Worm (Caenorhabditis elegans) whole organism, L3 larva: ENCODE results near the gene faah-3.
A peak's percentile ranks its signal among the peaks of the same experiment; 100 is the strongest.

Source experiments
- R02D3.7 ChIP-seq: fragments of 150-350 bp; optimal IDR thresholded peaks from 2 replicates; lab custom pipeline; 2014; ENCODE audit warnings: missing biosample characterization, missing genetic modification characterization
- ZK546.5 ChIP-seq: sonication (generic microtip); optimal IDR thresholded peaks from 2 replicates; lab custom pipeline; 2017; ENCODE audit warnings: missing biosample characterization, missing genetic modification characterization
- aly-2 ChIP-seq: fragments of 150-350 bp; optimal IDR thresholded peaks from 2 replicates; lab custom pipeline; 2014; ENCODE audit warnings: missing biosample characterization, missing genetic modification characterization
- ama-1 ChIP-seq: fragments of 150-350 bp; optimal IDR thresholded peaks from 2 replicates; lab custom pipeline; 2018
- ceh-16 ChIP-seq: sonication (generic microtip); optimal IDR thresholded peaks from 2 replicates; lab custom pipeline; 2017; ENCODE audit warnings: missing biosample characterization, missing genetic modification characterization
- ceh-82 ChIP-seq: fragments of 150-350 bp; optimal IDR thresholded peaks from 2 replicates; lab custom pipeline; 2014; ENCODE audit warnings: missing biosample characterization, missing genetic modification characterization
- daf-12 ChIP-seq: fragments of 150-350 bp; optimal IDR thresholded peaks from 2 replicates; lab custom pipeline; 2014; ENCODE audit warnings: missing biosample characterization, missing genetic modification reagents, missing genetic modification characterization
- egl-5 ChIP-seq: fragments of 150-350 bp; optimal IDR thresholded peaks from 2 replicates; lab custom pipeline; 2017; ENCODE audit warnings: missing biosample characterization, missing genetic modification reagents, missing genetic modification characterization, inconsistent platforms
- elt-1 ChIP-seq: fragments of 150-350 bp; optimal IDR thresholded peaks from 2 replicates; lab custom pipeline; 2014; ENCODE audit warnings: missing biosample characterization, missing genetic modification characterization
- elt-2 ChIP-seq: sonication (generic microtip); optimal IDR thresholded peaks from 2 replicates; lab custom pipeline; 2016; ENCODE audit warnings: missing genetic modification reagents, mild to moderate bottlenecking, missing genetic modification characterization, missing compliant biosample characterization
- elt-3 ChIP-seq, 3 experiments: fragments of 150-350 bp in 1 of 3; sonication (generic microtip) in 2 of 3; optimal IDR thresholded peaks; 2 replicates in 2 of 3; 4 replicates in 1 of 3; lab custom pipeline; 2014 to 2017; ENCODE audit warnings: missing biosample characterization in 3 of 3, missing genetic modification characterization in 3 of 3
- eor-1 ChIP-seq, 2 experiments: fragments of 150-350 bp; optimal IDR thresholded peaks; 2 replicates each; lab custom pipeline; 2014 to 2018; ENCODE audit warnings: missing biosample characterization in 2 of 2, missing genetic modification characterization in 2 of 2
- fkh-10 ChIP-seq: sonication (generic microtip); optimal IDR thresholded peaks from 2 replicates; lab custom pipeline; 2017; ENCODE audit warnings: missing biosample characterization, missing genetic modification reagents, missing genetic modification characterization
- fos-1 ChIP-seq: fragments of 150-350 bp; optimal IDR thresholded peaks from 2 replicates; lab custom pipeline; 2014; ENCODE audit warnings: missing biosample characterization, missing genetic modification characterization
- hmg-11 ChIP-seq: sonication (generic microtip); optimal IDR thresholded peaks from 2 replicates; lab custom pipeline; 2016; ENCODE audit warnings: missing genetic modification characterization, missing compliant biosample characterization
- lin-15B ChIP-seq: fragments of 150-350 bp; optimal IDR thresholded peaks from 2 replicates; lab custom pipeline; 2014; ENCODE audit warnings: missing biosample characterization, missing genetic modification characterization
- lin-39 ChIP-seq: fragments of 150-350 bp; optimal IDR thresholded peaks from 2 replicates; lab custom pipeline; 2018; ENCODE audit warnings: missing biosample characterization, missing genetic modification reagents, missing genetic modification characterization
- lsy-12 ChIP-seq: sonication (generic microtip); optimal IDR thresholded peaks from 2 replicates; lab custom pipeline; 2016; ENCODE audit warnings: mild to moderate bottlenecking, missing genetic modification characterization, missing compliant biosample characterization
- mdl-1 ChIP-seq: fragments of 150-350 bp; optimal IDR thresholded peaks from 2 replicates; lab custom pipeline; 2014; ENCODE audit warnings: missing biosample characterization, missing genetic modification characterization
- mml-1 ChIP-seq: fragments of 150-350 bp; sonication (generic microtip); optimal IDR thresholded peaks from 3 replicates; lab custom pipeline; 2014; ENCODE audit warnings: missing biosample characterization, missing genetic modification characterization
- nhr-11 ChIP-seq: fragments of 150-350 bp; optimal IDR thresholded peaks from 2 replicates; lab custom pipeline; 2014; ENCODE audit warnings: missing biosample characterization, missing genetic modification characterization
- nhr-12 ChIP-seq: fragments of 150-350 bp; optimal IDR thresholded peaks from 2 replicates; lab custom pipeline; 2014; ENCODE audit warnings: missing biosample characterization, missing genetic modification characterization
- nhr-23 ChIP-seq: fragments of 150-350 bp; optimal IDR thresholded peaks from 2 replicates; lab custom pipeline; 2014; ENCODE audit warnings: missing biosample characterization, missing genetic modification reagents, missing genetic modification characterization
- nhr-237 ChIP-seq: fragments of 150-350 bp; optimal IDR thresholded peaks from 2 replicates; lab custom pipeline; 2014; ENCODE audit warnings: missing biosample characterization, missing genetic modification characterization
- nhr-28 ChIP-seq: fragments of 150-350 bp; optimal IDR thresholded peaks from 2 replicates; lab custom pipeline; 2014; ENCODE audit warnings: missing biosample characterization, missing genetic modification characterization
- pha-4 ChIP-seq: fragments of 150-350 bp; optimal IDR thresholded peaks from 2 replicates; lab custom pipeline; 2014; ENCODE audit warnings: missing biosample characterization, missing genetic modification reagents, missing genetic modification characterization
- pqm-1 ChIP-seq: fragments of 150-350 bp; optimal IDR thresholded peaks from 2 replicates; lab custom pipeline; 2017; ENCODE audit warnings: missing biosample characterization, missing genetic modification characterization, inconsistent platforms
- sea-2 ChIP-seq: fragments of 150-350 bp; sonication (generic microtip); optimal IDR thresholded peaks from 4 replicates; lab custom pipeline; 2014; ENCODE audit warnings: missing biosample characterization, missing genetic modification reagents, missing genetic modification characterization
- skn-1 ChIP-seq: fragments of 150-350 bp; optimal IDR thresholded peaks from 2 replicates; lab custom pipeline; 2014; ENCODE audit warnings: missing biosample characterization, missing genetic modification characterization
- snpc-4 ChIP-seq: fragments of 150-350 bp; optimal IDR thresholded peaks from 2 replicates; lab custom pipeline; 2014; ENCODE audit warnings: missing biosample characterization, missing genetic modification characterization
- tbx-2 ChIP-seq: sonication (generic microtip); optimal IDR thresholded peaks from 2 replicates; lab custom pipeline; 2016; ENCODE audit warnings: mild to moderate bottlenecking, missing genetic modification characterization, missing compliant biosample characterization
- unc-62 ChIP-seq: fragments of 150-350 bp; sonication (generic microtip); optimal IDR thresholded peaks from 4 replicates; lab custom pipeline; 2014; ENCODE audit warnings: missing biosample characterization, missing genetic modification reagents, missing genetic modification characterization
- ztf-11 ChIP-seq: fragments of 150-350 bp; optimal IDR thresholded peaks from 2 replicates; lab custom pipeline; 2014; ENCODE audit warnings: missing biosample characterization, missing genetic modification characterization
- ztf-4 ChIP-seq: fragments of 150-350 bp; optimal IDR thresholded peaks from 2 replicates; lab custom pipeline; 2014; ENCODE audit warnings: missing biosample characterization, missing genetic modification characterization

The faah-3 gene

ce11 chrIV:953136-953535 is 7.7 kb upstream of the faah-3 start:
- TF ChIP-seq elt-3 (tag; optimal IDR thresholded peaks at IDR 0.05; lab: Kevin White, UChicago) (no peak), ama-1 (no peak), elt-1 (tag; lab: Kevin White, UChicago) (no peak), ztf-11 (tag; lab: Kevin White, UChicago) (no peak), nhr-11 (tag; lab: Kevin White, UChicago) (no peak)

ce11 chrIV:951569-951968 is 6.1 kb upstream of the faah-3 start:
- TF ChIP-seq elt-1 (tag; lab: Kevin White, UChicago) (no peak), sea-2 (GFP tag; lab: Kevin White, UChicago) (no peak), skn-1 (tag; lab: Kevin White, UChicago) (no peak), pqm-1 (no peak), R02D3.7 (tag; lab: Kevin White, UChicago) (no peak), snpc-4 (no peak), lin-15B (tag; lab: Kevin White, UChicago) (no peak), nhr-11 (tag; lab: Kevin White, UChicago) (no peak), aly-2 (tag; lab: Kevin White, UChicago) (no peak), ceh-16 (tag; lab: Kevin White, UChicago) (no peak), nhr-23 (no peak), unc-62 (no peak), hmg-11 (no peak), ZK546.5 (tag; lab: Kevin White, UChicago) (no peak), nhr-28 (tag; lab: Kevin White, UChicago) (no peak), ceh-82 (tag; lab: Kevin White, UChicago) (no peak), ztf-4 (tag; lab: Kevin White, UChicago) (no peak), elt-3 (tag; optimal IDR thresholded peaks at IDR 0.05; lab: Kevin White, UChicago) (no peak)

- peak; percentile 9 for TF ChIP-seq nhr-23
- no peak for TF ChIP-seq eor-1 (tag; optimal IDR thresholded peaks at IDR 0.05; lab: Kevin White, UChicago)
Measured at ce11 chrIV:949940-950592, 4.6 kb upstream of the faah-3 start.

ce11 chrIV:935725-936124 is 9.7 kb downstream of the faah-3 start, which contains the start of gene F58H7.1:
Gene F58H7.1 (minus strand): TSS chrIV:935825.
- no peak for TF ChIP-seq lin-15B (tag; lab: Kevin White, UChicago)
- TF ChIP-seq lin-39 (tag; lab: Kevin White, UChicago), result peak; percentile 36
- TF ChIP-seq fkh-10 (GFP tag; lab: Kevin White, UChicago), result no peak
- TF ChIP-seq, all 47 proteins: peak for 1

ce11 chrIV:927510-927909 is 17.9 kb downstream of the faah-3 start:
- TF ChIP-seq fkh-10 (GFP tag; lab: Kevin White, UChicago), result peak; percentile 93
- no peak for TF ChIP-seq elt-2 (tag; lab: Kevin White, UChicago)

- no peak for TF ChIP-seq ztf-4 (tag; lab: Kevin White, UChicago)
- TF ChIP-seq tbx-2 (tag; lab: Kevin White, UChicago), result no peak
- no peak for TF ChIP-seq snpc-4
- TF ChIP-seq mml-1 (tag; lab: Kevin White, UChicago), result no peak
- no peak for TF ChIP-seq mdl-1 (tag; lab: Kevin White, UChicago)
- TF ChIP-seq fos-1, result no peak
- no peak for TF ChIP-seq elt-3 (tag; optimal IDR thresholded peaks at IDR 0.05; lab: Kevin White, UChicago)
- no peak for TF ChIP-seq ceh-16 (tag; lab: Kevin White, UChicago)
- no peak for TF ChIP-seq egl-5 (tag; lab: Kevin White, UChicago)
- no peak for TF ChIP-seq nhr-11 (tag; lab: Kevin White, UChicago)
- TF ChIP-seq ZK546.5 (tag; lab: Kevin White, UChicago), result no peak
- no peak for TF ChIP-seq daf-12 (tag; lab: Kevin White, UChicago)
- TF ChIP-seq lsy-12, result no peak
- TF ChIP-seq ama-1, result no peak
- no peak for TF ChIP-seq pha-4 (tag; lab: Kevin White, UChicago)
- TF ChIP-seq fkh-10 (GFP tag; lab: Kevin White, UChicago), result no peak
- no peak for TF ChIP-seq hmg-11
- TF ChIP-seq nhr-12, result no peak
- no peak for TF ChIP-seq nhr-237 (tag; lab: Kevin White, UChicago)
Measured at ce11 chrIV:924323-924932, 21.0 kb downstream of the faah-3 start, which contains the start of gene lgc-30. Gene lgc-30 (plus strand): TSS chrIV:924882.
